Worm (Caenorhabditis elegans) whole organism, late embryonic: ENCODE data around the gene gst-33.

Source experiments
- hlh-6 ChIP-seq: sonication (generic microtip); optimal IDR thresholded peaks from 2 replicates; lab custom pipeline; 2016; ENCODE audit warnings: missing genotype, missing genetic modification characterization, missing compliant biosample characterization
- lin-11 ChIP-seq: fragments of 200-800 bp; sonication (Bioruptor generic); optimal IDR thresholded peaks from 2 replicates; lab custom pipeline; 2018; ENCODE audit warnings: mild to moderate bottlenecking, missing genetic modification characterization, missing compliant biosample characterization

- TF ChIP-seq lin-11 (tag; lab: Kevin White, UChicago) (no peak), hlh-6 (tag; lab: Kevin White, UChicago) (no peak)
These were observed 18.6 kb downstream of the gst-33 start for ce11 chrV:3449810-3450209.
